Worm (Caenorhabditis elegans): ENCODE measurements around the gene sri-26.

DNA sequence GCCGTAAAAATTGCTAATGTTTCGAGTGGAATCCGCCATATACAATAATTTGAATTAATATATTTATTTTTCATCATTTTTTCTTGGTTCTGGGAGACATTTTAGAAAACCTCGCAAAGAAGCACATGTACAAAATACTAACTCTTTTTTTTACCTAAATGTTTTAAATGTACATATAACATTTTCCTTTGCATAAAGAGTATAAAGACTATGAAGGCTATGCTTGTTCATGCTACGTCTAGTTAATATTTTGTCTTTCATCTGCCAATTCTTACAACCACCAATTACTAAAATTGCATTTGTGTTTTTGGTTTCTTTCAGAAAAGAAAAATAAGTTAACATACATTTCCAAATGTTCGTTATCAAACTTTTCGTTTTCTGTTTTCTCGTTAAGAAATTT, 6.1 kb downstream of the sri-26 start, which contains the start of gene irld-25:
- TF ChIP-seq ceh-30 (tag; optimal IDR thresholded peaks at IDR 0.05) (no peak), nhr-11 (tag; optimal IDR thresholded peaks at IDR 0.05) (no peak), pha-4 (tag; optimal IDR thresholded peaks at IDR 0.05) (no peak), pqm-1 (tag; optimal IDR thresholded peaks at IDR 0.05) (no peak)
